Worm (Caenorhabditis elegans) whole organism, late embryonic: Measurements from ENCODE around the gene pdhb-1.
"Not testable (repeated sequence)": the region's sequence is repeated elsewhere in the genome, so short reads cannot be mapped to it uniquely, and the experiment has no call there.

Experiments
- F13H6.1 ChIP-seq: sonication (generic microtip); optimal IDR thresholded peaks from 2 replicates; lab custom pipeline; 2016; ENCODE audit warnings: missing genetic modification characterization, missing compliant biosample characterization
- T23F11.4 ChIP-seq: fragments of 200-800 bp; sonication (Bioruptor generic); optimal IDR thresholded peaks from 2 replicates; lab custom pipeline; 2018; ENCODE audit warnings: mild to moderate bottlenecking, missing genetic modification characterization, missing compliant biosample characterization
- Y22D7AL.16 ChIP-seq: sonication (generic microtip); optimal IDR thresholded peaks from 2 replicates; lab custom pipeline; 2016; ENCODE audit warnings: missing genetic modification characterization, missing compliant biosample characterization
- ahr-1 ChIP-seq: sonication (generic microtip); optimal IDR thresholded peaks from 2 replicates; lab custom pipeline; 2016; ENCODE audit warnings: missing genetic modification characterization, missing compliant biosample characterization
- ceh-14 ChIP-seq: sonication (generic microtip); optimal IDR thresholded peaks from 2 replicates; lab custom pipeline; 2016; ENCODE audit warnings: missing genotype, missing genetic modification characterization, missing compliant biosample characterization
- ceh-18 ChIP-seq: sonication (generic microtip); optimal IDR thresholded peaks from 2 replicates; lab custom pipeline; 2016; ENCODE audit warnings: missing genetic modification characterization, missing compliant biosample characterization
- ceh-2 ChIP-seq: sonication (generic microtip); optimal IDR thresholded peaks from 2 replicates; lab custom pipeline; 2016; ENCODE audit warnings: missing genotype, missing genetic modification characterization, missing compliant biosample characterization
- ceh-22 ChIP-seq: sonication (generic microtip); optimal IDR thresholded peaks from 2 replicates; lab custom pipeline; 2017; ENCODE audit warnings: missing biosample characterization, missing genetic modification characterization
- ceh-24 ChIP-seq: sonication (generic microtip); optimal IDR thresholded peaks from 2 replicates; lab custom pipeline; 2016; ENCODE audit warnings: mild to moderate bottlenecking, missing genetic modification characterization, missing compliant biosample characterization
- ceh-34 ChIP-seq: sonication (generic microtip); optimal IDR thresholded peaks from 2 replicates; lab custom pipeline; 2016; ENCODE audit warnings: mild to moderate bottlenecking, missing genetic modification characterization, missing compliant biosample characterization
- ceh-45 ChIP-seq: fragments of 200-800 bp; sonication (Bioruptor generic); IDR thresholded peaks from 2 replicates; pipeline ENCODE4 v1.3.6; 2022; ENCODE audit warnings: missing genetic modification reagents, missing genetic modification characterization, missing compliant biosample characterization
- ceh-48 ChIP-seq: sonication (generic microtip); optimal IDR thresholded peaks from 2 replicates; lab custom pipeline; 2016; ENCODE audit warnings: missing genetic modification characterization, inconsistent platforms, missing compliant biosample characterization
- dmd-4 ChIP-seq: sonication (generic microtip); optimal IDR thresholded peaks from 2 replicates; lab custom pipeline; 2016; ENCODE audit warnings: borderline replicate concordance, missing genetic modification characterization, missing compliant biosample characterization
- dve-1 ChIP-seq: sonication (generic microtip); optimal IDR thresholded peaks from 2 replicates; lab custom pipeline; 2017; ENCODE audit warnings: antibody characterized with exemption, mild to moderate bottlenecking, missing genetic modification characterization, missing compliant biosample characterization
- elt-2 ChIP-seq: sonication (generic microtip); optimal IDR thresholded peaks from 2 replicates; lab custom pipeline; 2016; ENCODE audit warnings: missing genetic modification reagents, missing genetic modification characterization, missing compliant biosample characterization
- ets-4 ChIP-seq: sonication (generic microtip); optimal IDR thresholded peaks from 2 replicates; lab custom pipeline; 2016; ENCODE audit warnings: missing genetic modification characterization, missing compliant biosample characterization
- fax-1 ChIP-seq: sonication (generic microtip); optimal IDR thresholded peaks from 2 replicates; lab custom pipeline; 2016; ENCODE audit warnings: missing genotype, missing genetic modification characterization, missing compliant biosample characterization
- fkh-6 ChIP-seq: sonication (generic microtip); optimal IDR thresholded peaks from 2 replicates; lab custom pipeline; 2016; ENCODE audit warnings: missing genetic modification characterization, missing compliant biosample characterization
- hlh-13 ChIP-seq: fragments of 200-800 bp; sonication (Bioruptor generic); optimal IDR thresholded peaks from 2 replicates; lab custom pipeline; 2018; ENCODE audit warnings: mild to moderate bottlenecking, missing genetic modification characterization, missing compliant biosample characterization
- hlh-15 ChIP-seq: sonication (generic microtip); optimal IDR thresholded peaks from 2 replicates; lab custom pipeline; 2016; ENCODE audit warnings: missing genetic modification characterization, missing compliant biosample characterization
- hlh-30 ChIP-seq: sonication (generic microtip); optimal IDR thresholded peaks from 2 replicates; lab custom pipeline; 2017; ENCODE audit warnings: antibody characterized with exemption, missing genetic modification characterization, missing compliant biosample characterization; ENCODE audit not compliant: insufficient read depth
- hlh-8 ChIP-seq: sonication (generic microtip); optimal IDR thresholded peaks from 2 replicates; lab custom pipeline; 2016; ENCODE audit warnings: missing genotype, missing genetic modification characterization, missing compliant biosample characterization
- lim-6 ChIP-seq: sonication (generic microtip); optimal IDR thresholded peaks from 2 replicates; lab custom pipeline; 2016; ENCODE audit warnings: missing genetic modification characterization, missing compliant biosample characterization
- nhr-232 ChIP-seq: sonication (generic microtip); optimal IDR thresholded peaks from 2 replicates; lab custom pipeline; 2016; ENCODE audit warnings: missing genetic modification characterization, missing compliant biosample characterization
- npax-4 ChIP-seq: sonication (generic microtip); optimal IDR thresholded peaks from 2 replicates; lab custom pipeline; 2016; ENCODE audit warnings: missing genetic modification characterization, missing compliant biosample characterization
- pag-3 ChIP-seq: sonication (generic microtip); optimal IDR thresholded peaks from 2 replicates; lab custom pipeline; 2016; ENCODE audit warnings: missing compliant biosample characterization, missing genetic modification characterization, borderline replicate concordance
- pha-4 ChIP-seq: fragments of 150-350 bp; optimal IDR thresholded peaks from 2 replicates; lab custom pipeline; 2018; ENCODE audit warnings: missing biosample characterization, missing genetic modification reagents, missing genetic modification characterization
- pros-1 ChIP-seq: fragments of 150-350 bp; optimal IDR thresholded peaks from 2 replicates; lab custom pipeline; 2014; ENCODE audit warnings: missing biosample characterization, missing genetic modification reagents, missing genetic modification characterization
- ref-2 ChIP-seq: sonication (generic microtip); optimal IDR thresholded peaks from 2 replicates; lab custom pipeline; 2016; ENCODE audit warnings: missing genetic modification characterization, missing compliant biosample characterization
- sox-2 ChIP-seq: fragments of 200-800 bp; sonication (Bioruptor generic); IDR thresholded peaks from 2 replicates; pipeline ENCODE4 v1.3.6; 2022; ENCODE audit warnings: missing genetic modification reagents, missing genetic modification characterization, missing compliant biosample characterization
- sox-4 ChIP-seq: sonication (generic microtip); optimal IDR thresholded peaks from 2 replicates; lab custom pipeline; 2017; ENCODE audit warnings: mild to moderate bottlenecking, missing genetic modification characterization, inconsistent platforms, missing compliant biosample characterization
- tbx-2 ChIP-seq: sonication (generic microtip); optimal IDR thresholded peaks from 2 replicates; lab custom pipeline; 2016; ENCODE audit warnings: missing genetic modification characterization, missing compliant biosample characterization
- tbx-7 ChIP-seq: sonication (generic microtip); optimal IDR thresholded peaks from 2 replicates; lab custom pipeline; 2016; ENCODE audit warnings: missing genotype, missing genetic modification characterization, missing compliant biosample characterization
- ttx-3 ChIP-seq: sonication (generic microtip); optimal IDR thresholded peaks from 2 replicates; lab custom pipeline; 2016; ENCODE audit warnings: missing genetic modification reagents, missing genetic modification characterization, missing compliant biosample characterization
- unc-3 ChIP-seq, 2 experiments: fragments of 200-800 bp in 1 of 2; sonication (Bioruptor generic) in 1 of 2; sonication (generic microtip) in 1 of 2; conservative IDR thresholded peaks in 1 of 2; optimal IDR thresholded peaks in 1 of 2; 2 replicates each; pipeline versions ENCODE4 v1.3.6 to Lab custom; 2016 to 2022; ENCODE audit warnings: missing compliant biosample characterization in 2 of 2, missing genetic modification characterization in 2 of 2, missing genetic modification reagents in 1 of 2
- unc-86 ChIP-seq: sonication (generic microtip); optimal IDR thresholded peaks from 2 replicates; lab custom pipeline; 2016; ENCODE audit warnings: missing genetic modification characterization, missing compliant biosample characterization

Gene pdhb-1

DNA sequence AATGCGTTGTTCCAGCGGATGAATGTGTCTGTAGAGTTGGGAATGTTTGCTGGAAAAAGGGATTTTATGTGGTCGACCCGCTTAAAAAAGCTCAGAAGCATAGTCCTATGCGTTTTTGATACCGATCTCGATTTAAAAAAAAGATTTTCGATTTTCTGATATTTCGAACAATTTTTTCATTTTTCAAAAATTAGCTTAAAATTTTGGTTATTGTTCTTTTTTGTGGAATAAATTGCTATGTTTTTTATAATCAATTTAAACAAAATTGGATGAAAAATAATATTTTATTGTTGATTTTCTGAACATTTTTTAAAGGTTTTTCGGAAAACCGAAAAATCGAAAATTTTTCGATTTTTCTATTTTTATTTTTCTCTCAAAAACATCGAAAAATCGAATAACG, 33.9 kb downstream of the pdhb-1 start, which contains the start of gene C04C3.7:
Gene C04C3.7 (minus strand): TSS at position 101 of the 400 bp plus-strand sequence.
- TF ChIP-seq ets-4, pag-3, ceh-2 (tag; lab: Kevin White, UChicago): not testable (repeated sequence)

DNA sequence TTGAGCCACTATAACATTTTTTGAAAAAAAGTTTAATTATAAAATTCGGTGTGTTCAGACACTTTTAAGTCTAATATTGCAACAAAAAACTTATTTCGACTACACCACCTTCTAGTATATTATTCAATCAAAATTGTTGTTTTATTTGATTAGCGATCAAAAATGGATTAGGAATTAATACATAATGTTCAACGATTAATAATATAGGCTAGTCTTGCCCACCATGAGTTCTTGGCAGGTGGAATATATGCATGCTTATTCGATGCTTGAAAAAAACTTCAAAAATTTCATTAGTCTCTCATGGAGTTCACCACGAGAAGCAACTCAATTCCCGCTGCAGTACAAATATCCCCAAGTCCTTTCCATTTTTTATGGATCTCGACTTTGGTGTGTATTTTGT, 36.5 kb downstream of the pdhb-1 start, which contains the start of gene srz-32:
Gene srz-32 (plus strand): TSS at position 301 of the 400 bp plus-strand sequence.
- TF ChIP-seq ref-2 (tag; lab: Kevin White, UChicago) (no peak), pha-4 (tag; lab: Kevin White, UChicago) (no peak), F13H6.1 (no peak), ceh-45 (GFP tag; lab: Robert Waterston, UW) (no peak), ceh-14 (tag; lab: Kevin White, UChicago) (no peak), unc-3 (GFP tag; conservative IDR thresholded peaks at IDR 0.05; lab: Robert Waterston, UW) (no peak), unc-3 (tag; optimal IDR thresholded peaks at IDR 0.05; lab: Kevin White, UChicago) (no peak), tbx-2 (tag; lab: Kevin White, UChicago) (no peak), fkh-6 (no peak), hlh-30 (tag; lab: Kevin White, UChicago) (no peak), Y22D7AL.16 (no peak), ceh-48 (no peak), lim-6 (no peak)

DNA sequence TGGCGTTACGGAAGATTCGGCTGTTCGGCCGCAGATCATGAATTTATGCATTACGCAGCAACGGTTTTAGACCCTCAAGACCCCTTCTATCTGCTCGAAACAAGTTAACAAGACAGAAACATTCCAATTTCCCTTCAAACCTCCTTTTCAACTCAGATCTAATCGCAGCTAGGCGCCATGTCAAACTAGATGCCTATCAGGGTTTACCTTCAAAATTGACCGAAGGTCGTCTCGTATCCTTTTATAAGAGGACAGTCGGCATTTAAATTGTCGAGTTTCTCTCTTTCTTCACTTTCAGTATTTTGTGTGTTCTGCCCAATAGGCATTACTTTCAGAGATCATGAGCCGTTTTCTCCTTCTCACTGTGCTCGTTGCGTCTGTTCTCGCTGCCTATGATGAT, 38.5 kb downstream of the pdhb-1 start, which contains the start of gene grd-13:
Gene grd-13 (plus strand): TSS at position 291 of the 400 bp plus-strand sequence.
- no peak for TF ChIP-seq hlh-13
- no peak for TF ChIP-seq ceh-22 (tag; lab: Kevin White, UChicago)
- TF ChIP-seq tbx-7 (tag; lab: Kevin White, UChicago): no peak
- TF ChIP-seq T23F11.4 (GFP tag; lab: Kevin White, UChicago): no peak
- TF ChIP-seq ahr-1: no peak
- TF ChIP-seq elt-2 (tag; lab: Kevin White, UChicago): no peak
- no peak for TF ChIP-seq pha-4 (tag; lab: Kevin White, UChicago)
- TF ChIP-seq ref-2 (tag; lab: Kevin White, UChicago): no peak
- no peak for TF ChIP-seq dve-1

DNA sequence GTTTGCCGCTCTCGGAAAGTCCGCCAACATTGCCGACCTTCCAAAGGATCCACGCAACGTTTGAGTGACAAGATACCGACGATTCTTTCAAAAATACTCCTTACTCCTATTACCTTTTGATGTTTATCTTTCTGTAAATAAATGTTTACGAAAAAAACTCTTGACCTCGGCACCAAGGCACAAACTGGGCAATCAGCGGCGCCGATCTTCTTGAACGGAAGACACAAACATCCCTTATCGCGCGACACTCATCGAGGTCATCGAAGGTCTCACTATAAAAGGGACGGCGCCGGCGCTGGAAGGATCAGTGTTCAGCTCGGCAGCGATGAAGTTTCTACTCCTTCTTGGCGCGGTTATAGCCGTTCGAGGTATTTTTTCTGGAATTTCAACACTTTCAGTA, 39.9 kb downstream of the pdhb-1 start, which contains the start of gene grd-3:
Gene grd-3 (plus strand): TSS at position 302 of the 400 bp plus-strand sequence.
- TF ChIP-seq pros-1 (tag; lab: Kevin White, UChicago) (no peak), ceh-34 (tag; lab: Kevin White, UChicago) (no peak), F13H6.1 (no peak), hlh-8 (tag; lab: Kevin White, UChicago) (no peak), sox-2 (no peak), ets-4 (tag; lab: Kevin White, UChicago) (no peak), nhr-232 (tag; lab: Kevin White, UChicago) (no peak), unc-86 (tag; lab: Kevin White, UChicago) (no peak), dmd-4 (tag; lab: Kevin White, UChicago) (no peak), tbx-7 (tag; lab: Kevin White, UChicago) (no peak), hlh-15 (tag; lab: Kevin White, UChicago) (no peak)

DNA sequence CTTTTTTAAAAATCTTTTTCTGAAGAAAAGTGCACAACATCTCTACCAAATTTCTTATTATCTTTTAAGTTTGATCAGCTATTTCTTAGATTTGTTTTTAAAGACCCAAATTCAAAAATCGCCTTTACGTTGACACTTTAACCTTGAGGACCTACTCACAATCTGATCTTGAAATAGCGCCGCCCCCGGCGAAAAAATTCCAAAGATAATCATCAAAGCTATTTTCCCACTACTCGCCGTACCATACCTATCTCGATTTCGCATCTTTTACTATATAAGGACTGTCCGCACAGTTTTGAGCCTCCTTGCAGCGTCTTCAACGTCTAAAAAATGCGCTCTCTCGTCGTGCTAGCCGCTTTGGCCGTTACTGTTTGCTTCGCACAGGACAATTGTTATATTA, 41.4 kb downstream of the pdhb-1 start, which contains the start of gene grd-10:
Gene grd-10 (plus strand): TSS at position 208 of the 400 bp plus-strand sequence.
- TF ChIP-seq dmd-4 (tag; lab: Kevin White, UChicago) (no peak), npax-4 (tag; lab: Kevin White, UChicago) (no peak), sox-2 (no peak), ets-4 (tag; lab: Kevin White, UChicago) (no peak), pag-3 (tag; lab: Kevin White, UChicago) (no peak), pha-4 (tag; lab: Kevin White, UChicago) (no peak), ttx-3 (no peak), sox-4 (no peak), ceh-18 (tag; lab: Kevin White, UChicago) (no peak), fax-1 (no peak), ceh-24 (tag; lab: Kevin White, UChicago) (no peak), dve-1 (no peak), hlh-15 (tag; lab: Kevin White, UChicago) (no peak)
